Fruit fly (Drosophila melanogaster) whole organism, wandering third instar larva: ENCODE measurements around the gene CG2898.

Source experiments
- CG32264 ChIP-seq: fragments of 200-800 bp; sonication (Bioruptor generic); optimal IDR thresholded peaks from 2 replicates; lab custom pipeline; 2016; ENCODE audit warnings: missing biosample characterization, missing genetic modification characterization
- N ChIP-seq: fragments of >200 bp; optimal IDR thresholded peaks from 2 replicates; lab custom pipeline; 2018; ENCODE audit warnings: missing biosample characterization, missing external identifiers, missing genetic modification characterization
- fru ChIP-seq: fragments of 200-800 bp; sonication (Bioruptor generic); optimal IDR thresholded peaks from 3 replicates; lab custom pipeline; 2016; ENCODE audit warnings: missing biosample characterization, mild to moderate bottlenecking, missing genetic modification characterization
- psq ChIP-seq: fragments of 200-800 bp; sonication (Bioruptor generic); optimal IDR thresholded peaks from 3 replicates; lab custom pipeline; 2017; ENCODE audit warnings: missing biosample characterization, mild to moderate bottlenecking, missing genetic modification characterization, moderate library complexity

DNA sequence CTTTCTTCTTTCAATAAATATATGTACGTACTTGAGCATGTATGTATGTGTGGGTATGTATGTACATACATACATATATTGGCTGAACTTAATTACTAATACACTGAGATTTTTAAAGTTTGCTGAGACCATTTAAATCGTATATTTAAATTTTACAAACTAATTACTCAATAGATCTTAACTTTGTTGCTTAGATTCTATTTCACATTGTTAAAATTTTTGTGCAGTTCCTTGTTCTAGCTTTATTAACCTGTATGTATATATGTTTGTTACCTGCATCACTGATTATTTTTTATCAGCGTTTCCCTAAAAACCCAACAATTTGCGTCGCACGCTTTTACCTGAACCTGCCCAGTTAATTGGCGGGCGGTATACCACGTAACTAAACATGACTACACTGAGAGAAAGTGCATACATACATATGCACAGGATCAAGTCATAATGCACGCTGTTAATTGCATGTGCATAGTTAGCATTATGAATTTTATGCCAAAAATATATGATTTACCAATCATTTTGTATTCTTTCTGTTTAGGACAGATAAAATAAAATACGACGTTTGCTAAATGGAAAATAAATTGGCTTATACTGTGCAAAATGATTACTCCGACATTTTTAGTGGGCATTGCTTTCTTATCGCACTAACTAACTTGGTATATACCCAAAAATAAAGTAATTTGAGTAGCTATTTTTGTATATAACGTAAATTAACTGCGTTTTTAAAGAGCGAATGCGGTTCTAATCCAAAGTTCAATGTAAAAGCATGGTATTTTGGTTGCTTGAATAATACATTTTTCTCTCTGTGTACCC lies 12.4 kb upstream of the CG2898 start:
- TF ChIP-seq N (no peak), CG32264 (GFP tag; lab: Kevin White, UChicago) (no peak), fru (GFP tag; lab: Kevin White, UChicago) (peak; percentile 74), psq (GFP tag; lab: Kevin White, UChicago) (peak; percentile 40)
